Fruit fly (Drosophila melanogaster): ENCODE results near the gene CG34258.
A peak's percentile ranks its signal among the peaks of the same experiment; 100 is the strongest.

The CG34258 gene

DNA sequence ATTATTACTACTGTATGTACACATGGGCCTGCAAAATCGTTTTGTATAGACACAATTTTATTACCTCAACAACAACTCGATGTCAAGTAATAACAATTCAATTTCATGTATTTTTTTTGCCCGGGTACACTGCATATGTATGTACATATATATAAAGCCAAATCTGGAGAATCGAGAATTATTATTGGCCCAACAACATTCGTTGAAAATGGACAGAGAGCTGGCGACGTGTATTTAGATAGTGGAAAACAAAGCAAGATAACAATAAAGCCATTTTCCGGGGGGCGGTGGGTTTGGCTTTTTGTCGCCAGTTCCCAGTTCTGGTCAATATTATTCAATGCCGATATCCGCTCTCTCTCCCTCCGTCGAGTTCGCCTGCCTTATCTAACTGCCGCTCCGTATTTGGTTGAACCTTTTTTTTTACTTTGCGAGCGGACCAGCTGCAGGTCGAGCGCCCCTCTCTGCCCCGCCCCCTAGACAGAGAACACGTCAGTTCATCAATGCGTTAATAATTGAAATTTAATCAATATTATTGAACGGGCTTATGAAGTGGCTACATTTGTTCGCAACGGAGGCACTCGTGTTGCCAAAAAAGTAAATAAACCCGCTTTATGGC, 21.9 kb downstream of the CG34258 start:
- no peak for TF ChIP-seq EcR (GFP tag; optimal IDR thresholded peaks at IDR 0.05)
- peak; percentile 31 for TF ChIP-seq pan (optimal IDR thresholded peaks at IDR 0.05)

DNA sequence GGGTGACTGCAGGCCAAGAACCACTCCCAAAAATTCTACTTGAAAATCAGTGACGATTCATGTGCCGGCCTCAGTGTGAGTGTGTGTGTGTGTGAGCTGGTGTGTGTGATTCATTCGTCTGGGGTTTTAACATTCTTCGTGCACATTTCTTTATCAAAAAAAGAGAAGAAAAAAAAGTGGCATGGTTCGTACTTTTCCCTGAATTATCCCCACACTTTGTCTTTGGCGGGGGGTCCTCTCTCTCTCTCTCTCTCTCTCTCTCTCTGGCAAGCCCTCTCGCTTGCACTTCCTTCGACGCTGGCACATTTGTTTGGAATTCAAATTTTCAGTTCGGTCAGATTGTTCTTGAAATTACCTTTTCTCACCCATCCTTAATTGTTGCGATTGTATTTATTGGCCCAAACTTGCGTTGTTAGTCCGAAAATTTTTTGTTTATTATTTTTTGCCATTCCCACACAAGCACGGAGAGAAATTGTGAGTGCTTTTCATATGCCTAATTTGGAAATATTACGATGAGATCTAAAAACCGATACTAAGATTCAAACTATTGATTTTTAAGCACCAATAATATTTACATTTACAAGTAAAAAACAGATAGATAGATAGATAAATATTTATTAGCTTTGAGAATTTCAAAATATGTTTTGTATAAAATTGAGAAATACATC, 22.6 kb downstream of the CG34258 start:
- TF ChIP-seq usp (GFP tag; optimal IDR thresholded peaks at IDR 0.05) (no peak), Dll (optimal IDR thresholded peaks at IDR 0.05) (no peak), pan (optimal IDR thresholded peaks at IDR 0.05) (no peak), EcR (GFP tag; optimal IDR thresholded peaks at IDR 0.05) (no peak)

- TF ChIP-seq usp (GFP tag; optimal IDR thresholded peaks at IDR 0.05) (no peak), CG8478 (optimal IDR thresholded peaks at IDR 0.05) (no peak), EcR (GFP tag; optimal IDR thresholded peaks at IDR 0.05) (no peak), Dll (optimal IDR thresholded peaks at IDR 0.05) (no peak), psq (optimal IDR thresholded peaks at IDR 0.05) (no peak), pan (optimal IDR thresholded peaks at IDR 0.05) (no peak)
Observed at dm6 chr3L:19928435-19929011, 23.2 kb downstream of the CG34258 start, which contains the start of the genes CG8004 and RhoGDI. TSS of gene CG8004 (minus strand) at chr3L:19928508. TSS of gene RhoGDI (plus strand) at chr3L:19928743.

dm6 chr3L:19924771-19925304, 26.9 kb downstream of the CG34258 start, which contains the start of gene Grasp65:
TSS of gene Grasp65 (plus strand) at chr3L:19924943.
- TF ChIP-seq pan (optimal IDR thresholded peaks at IDR 0.05), result no peak
- no peak for TF ChIP-seq CG8478 (optimal IDR thresholded peaks at IDR 0.05)
- TF ChIP-seq Dll (optimal IDR thresholded peaks at IDR 0.05), result no peak
- TF ChIP-seq EcR (GFP tag; optimal IDR thresholded peaks at IDR 0.05), result no peak
- no peak for TF ChIP-seq usp (GFP tag; optimal IDR thresholded peaks at IDR 0.05)
- no peak for TF ChIP-seq psq (optimal IDR thresholded peaks at IDR 0.05)

- TF ChIP-seq CG8478 (optimal IDR thresholded peaks at IDR 0.05), result no peak
- TF ChIP-seq pan (optimal IDR thresholded peaks at IDR 0.05), result no peak
- no peak for TF ChIP-seq psq (optimal IDR thresholded peaks at IDR 0.05)
- TF ChIP-seq usp (GFP tag; optimal IDR thresholded peaks at IDR 0.05), result no peak
- TF ChIP-seq Dll (optimal IDR thresholded peaks at IDR 0.05), result no peak
- no peak for TF ChIP-seq EcR (GFP tag; optimal IDR thresholded peaks at IDR 0.05)
Observed at dm6 chr3L:19922833-19923745, 28.7 kb downstream of the CG34258 start, which contains the start of gene Pfdn6. TSS of gene Pfdn6 (plus strand) at chr3L:19923671.

- no peak for TF ChIP-seq Dll (optimal IDR thresholded peaks at IDR 0.05)
- no peak for TF ChIP-seq CG8478 (optimal IDR thresholded peaks at IDR 0.05)
- no peak for TF ChIP-seq usp (GFP tag; optimal IDR thresholded peaks at IDR 0.05)
- no peak for TF ChIP-seq pan (optimal IDR thresholded peaks at IDR 0.05)
- TF ChIP-seq psq (optimal IDR thresholded peaks at IDR 0.05), result no peak
- no peak for TF ChIP-seq EcR (GFP tag; optimal IDR thresholded peaks at IDR 0.05)
Observed at dm6 chr3L:19919981-19920380, 31.8 kb downstream of the CG34258 start.

DNA sequence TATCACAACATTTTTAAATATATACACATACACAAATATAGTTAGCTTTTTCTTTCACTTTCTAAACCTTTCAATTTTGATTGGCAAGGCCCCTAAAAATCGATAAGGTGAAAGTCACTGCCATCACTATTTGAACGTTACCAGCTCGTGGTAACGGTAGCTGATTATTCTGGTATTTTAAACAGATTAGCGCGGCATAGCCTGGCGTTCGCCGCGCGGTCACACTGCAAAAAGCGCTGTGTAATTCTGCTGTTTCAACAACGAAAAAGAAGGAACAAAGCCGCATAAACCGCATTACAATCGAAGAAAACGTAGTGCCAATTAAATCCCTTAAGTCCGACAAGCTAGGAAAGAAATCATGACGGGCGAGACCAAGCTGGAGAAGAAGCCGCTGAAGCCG, 36.9 kb downstream of the CG34258 start, which contains the start of gene Rpn1:
Rpn1 (plus strand) TSS at position 219 of the 400 bp plus-strand sequence.
- TF ChIP-seq pan (optimal IDR thresholded peaks at IDR 0.05) (no peak), Dll (optimal IDR thresholded peaks at IDR 0.05) (no peak), CG8478 (optimal IDR thresholded peaks at IDR 0.05) (no peak), psq (optimal IDR thresholded peaks at IDR 0.05) (no peak), EcR (GFP tag; optimal IDR thresholded peaks at IDR 0.05) (no peak), usp (GFP tag; optimal IDR thresholded peaks at IDR 0.05) (no peak)

DNA sequence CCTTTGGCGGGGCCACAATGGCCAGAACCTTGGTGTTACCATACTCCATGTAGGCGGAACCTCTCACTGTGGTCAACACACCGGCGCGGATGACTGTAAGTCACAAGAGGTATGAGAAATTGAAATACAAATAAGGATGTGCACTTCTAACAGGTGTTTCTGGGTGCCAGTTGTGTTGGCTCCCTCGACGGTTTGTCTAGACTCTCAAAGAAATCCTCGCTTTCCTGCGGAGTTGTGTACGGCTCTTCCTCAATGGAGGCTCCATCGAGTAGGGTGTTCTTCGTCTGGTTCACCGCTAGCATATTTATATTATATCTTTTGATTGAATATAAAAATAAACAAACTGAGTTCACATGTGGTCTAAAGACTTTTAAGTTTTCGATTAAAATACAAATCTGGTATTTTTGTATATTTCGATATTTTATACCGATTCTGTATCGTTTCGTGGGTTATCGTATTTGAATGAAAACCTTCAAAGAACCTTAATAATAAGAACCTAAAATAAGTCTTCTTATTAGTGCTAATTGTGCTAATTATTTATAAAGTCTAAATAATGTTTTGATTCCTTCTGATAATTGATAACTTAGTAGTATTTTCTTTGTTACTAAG, 38.3 kb downstream of the CG34258 start, which contains the start of gene Mtr3:
Mtr3 (minus strand) TSS at position 388 of the 609 bp plus-strand sequence.
- no peak for TF ChIP-seq CG8478 (optimal IDR thresholded peaks at IDR 0.05)

DNA sequence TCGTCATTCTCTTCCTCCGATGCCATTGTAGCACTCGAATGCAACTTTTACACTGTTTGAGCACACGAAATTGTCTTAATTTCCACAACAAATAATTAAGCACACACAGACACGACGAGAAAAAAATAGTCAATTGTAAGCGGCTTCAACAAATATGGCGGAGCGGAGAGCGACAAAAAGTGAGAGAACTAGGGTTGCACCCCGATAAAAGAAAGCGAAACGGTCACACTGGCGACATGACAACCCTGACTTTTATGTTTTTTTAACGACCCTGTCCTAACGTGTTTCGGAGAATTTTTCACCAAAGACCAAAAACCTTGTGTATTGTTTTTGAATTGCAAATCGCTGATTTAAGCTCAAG, 41.7 kb downstream of the CG34258 start, which contains the start of the genes Mi-2 and Prp3:
Mi-2 (minus strand) TSS at position 162 of the 361 bp plus-strand sequence.
Prp3 (plus strand) TSS at position 247 of the 361 bp plus-strand sequence.
- TF ChIP-seq usp (GFP tag; optimal IDR thresholded peaks at IDR 0.05) (no peak), EcR (GFP tag; optimal IDR thresholded peaks at IDR 0.05) (no peak), Dll (optimal IDR thresholded peaks at IDR 0.05) (no peak), CG8478 (optimal IDR thresholded peaks at IDR 0.05) (no peak), psq (optimal IDR thresholded peaks at IDR 0.05) (no peak), pan (optimal IDR thresholded peaks at IDR 0.05) (no peak)

DNA sequence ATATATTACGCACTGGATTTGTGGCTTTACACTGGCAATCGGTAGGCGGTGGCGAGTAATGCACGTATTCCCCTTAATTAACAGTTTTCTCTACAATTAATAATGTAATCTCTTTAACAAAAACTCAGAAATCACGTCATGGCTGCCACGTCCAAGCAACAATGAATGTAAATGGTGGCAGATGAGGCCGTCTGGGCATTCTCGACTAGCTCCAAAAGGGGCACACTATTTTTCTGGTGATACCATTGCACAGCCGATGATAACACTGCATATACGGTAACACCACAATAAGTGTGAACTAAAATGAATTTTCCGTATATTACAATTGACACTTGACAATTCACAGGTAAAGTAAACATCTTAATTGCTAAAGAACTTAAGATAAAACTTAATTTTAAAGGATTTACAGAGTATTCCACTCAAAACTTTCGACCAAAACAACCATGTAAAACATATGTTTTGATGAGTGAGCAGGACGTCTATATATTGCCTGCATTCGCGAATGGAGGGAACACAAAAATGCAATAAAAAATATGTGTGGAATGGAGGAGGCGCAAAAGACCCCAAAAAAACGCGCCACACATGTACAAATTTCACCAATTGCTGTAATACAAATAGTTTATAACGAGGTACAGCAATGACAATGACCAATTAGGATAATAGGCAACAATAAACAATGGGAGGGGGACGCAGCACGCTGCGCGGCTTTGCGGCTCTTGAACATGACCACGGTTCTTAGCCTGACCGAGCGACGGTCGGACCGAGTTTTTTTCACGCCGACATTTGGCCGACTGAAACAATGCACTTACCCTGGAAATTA, 42.3 kb downstream of the CG34258 start:
- no peak for TF ChIP-seq usp (GFP tag; optimal IDR thresholded peaks at IDR 0.05)
- no peak for TF ChIP-seq Dll (optimal IDR thresholded peaks at IDR 0.05)
- TF ChIP-seq CG8478 (optimal IDR thresholded peaks at IDR 0.05), result no peak
- no peak for TF ChIP-seq psq (optimal IDR thresholded peaks at IDR 0.05)

All from whole organism.